Fruit fly (Drosophila melanogaster): ENCODE results near the gene Invadolysin.

- TF ChIP-seq Snoo (tag; optimal IDR thresholded peaks at IDR 0.05) (no peak), CG34367 (tag; optimal IDR thresholded peaks at IDR 0.05) (no peak), gl (tag; optimal IDR thresholded peaks at IDR 0.05) (no peak), Pif1A (GFP tag; optimal IDR thresholded peaks at IDR 0.05) (no peak), CG12605 (GFP tag; IDR thresholded peaks at IDR 0.05) (no peak), CG10348 (GFP tag; IDR thresholded peaks at IDR 0.05) (no peak), CG4496 (GFP tag; IDR thresholded peaks at IDR 0.05) (no peak), EcR (GFP tag; optimal IDR thresholded peaks at IDR 0.05) (no peak), CG32121 (GFP tag; IDR thresholded peaks at IDR 0.05) (no peak), rn (GFP tag; IDR thresholded peaks at IDR 0.05) (no peak), CG14655 (GFP tag; optimal IDR thresholded peaks at IDR 0.05) (no peak), fd96Ca (GFP tag; IDR thresholded peaks at IDR 0.05) (no peak), Ets98B (GFP tag; IDR thresholded peaks at IDR 0.05) (no peak), D1 (tag; optimal IDR thresholded peaks at IDR 0.05) (no peak)
Measured at dm6 chr3R:10161163-10161562, 16.7 kb downstream of the Invadolysin start, which contains the start of gene CG6254.
